In genomic region chr3L:871713-872112, dm6 we compare ENCODE assay signal across 1 fruit fly cellular context.
TF ChIP-seq lines count a peak whose summit lies in the region.

Usp10 (plus strand) TSS chr3L:871899.

TF ChIP-seq in whole organism, embryonic, 481 proteins besides CTCF, POLR2A, EP300 and RAD21 (continued from another document):
- TF ChIP-seq CG4328 (GFP tag; optimal IDR thresholded peaks at IDR 0.05; lab: Kevin White, UChicago) (no peak), CG30431 (GFP tag; optimal IDR thresholded peaks at IDR 0.05; lab: Kevin White, UChicago) (no peak), rib (GFP tag; IDR thresholded peaks at IDR 0.05; lab: Robert Waterston, UW) (no peak), pb (GFP tag; optimal IDR thresholded peaks at IDR 0.05; lab: Kevin White, UChicago) (no peak), CG1529 (GFP tag; optimal IDR thresholded peaks at IDR 0.05; lab: Kevin White, UChicago) (no peak), slbo (GFP tag; IDR thresholded peaks at IDR 0.05; lab: Robert Waterston, UW) (no peak), ap (GFP tag; IDR thresholded peaks at IDR 0.05; lab: Robert Waterston, UW) (no peak), CG9932 (GFP tag; IDR thresholded peaks at IDR 0.05; lab: Robert Waterston, UW) (no peak), bab2 (GFP tag; optimal IDR thresholded peaks at IDR 0.05; lab: Kevin White, UChicago) (no peak), gfzf (GFP tag; optimal IDR thresholded peaks at IDR 0.05; lab: Kevin White, UChicago) (peak; percentile 26), Dek (tag; optimal IDR thresholded peaks at IDR 0.05; lab: Kevin White, UChicago) (no peak), cas (GFP tag; IDR thresholded peaks at IDR 0.05; lab: Robert Waterston, UW) (no peak), Nf-YB (GFP tag; optimal IDR thresholded peaks at IDR 0.05; lab: Kevin White, UChicago) (no peak), bcd (GFP tag; optimal IDR thresholded peaks at IDR 0.05; lab: Kevin White, UChicago) (no peak), amos (GFP tag; IDR thresholded peaks at IDR 0.05; lab: Robert Waterston, UW; ENCODE audit: partially characterized antibody) (peak; percentile 88), zfh2 (GFP tag; optimal IDR thresholded peaks at IDR 0.05; lab: Kevin White, UChicago) (no peak), CG1792 (GFP tag; optimal IDR thresholded peaks at IDR 0.05; lab: Kevin White, UChicago) (no peak), CG4404 (GFP tag; IDR thresholded peaks at IDR 0.05; lab: Robert Waterston, UW) (no peak), wek (GFP tag; optimal IDR thresholded peaks at IDR 0.05; lab: Kevin White, UChicago) (no peak), peb (GFP tag; IDR thresholded peaks at IDR 0.05; lab: Robert Waterston, UW) (no peak), CoRest (tag; optimal IDR thresholded peaks at IDR 0.05; lab: Kevin White, UChicago) (no peak), CG17612 (GFP tag; IDR thresholded peaks at IDR 0.05; lab: Robert Waterston, UW) (no peak), Chrac-16 (GFP tag; optimal IDR thresholded peaks at IDR 0.05; lab: Kevin White, UChicago) (no peak), CG1603 (tag; optimal IDR thresholded peaks at IDR 0.05; lab: Kevin White, UChicago) (peak; percentile 78), CG6791 (GFP tag; IDR thresholded peaks at IDR 0.05; lab: Robert Waterston, UW; ENCODE audit: partially characterized antibody) (peak; percentile 87), NC2α (GFP tag; optimal IDR thresholded peaks at IDR 0.05; lab: Kevin White, UChicago) (no peak), Fer2 (tag; optimal IDR thresholded peaks at IDR 0.05; lab: Kevin White, UChicago) (no peak), Atf-2 (GFP tag; optimal IDR thresholded peaks at IDR 0.05; lab: Kevin White, UChicago) (no peak), CG3726 (GFP tag; IDR thresholded peaks at IDR 0.05; lab: Robert Waterston, UW) (no peak), yki (optimal IDR thresholded peaks at IDR 0.05; lab: Kevin White, UChicago) (no peak), CG7357 (GFP tag; IDR thresholded peaks at IDR 0.05; lab: Robert Waterston, UW) (no peak), CG1233 (GFP tag; optimal IDR thresholded peaks at IDR 0.05; lab: Kevin White, UChicago) (no peak), CG12744 (GFP tag; optimal IDR thresholded peaks at IDR 0.05; lab: Kevin White, UChicago) (no peak), CG17361 (GFP tag; IDR thresholded peaks at IDR 0.05; lab: Robert Waterston, UW) (no peak), Trl (optimal IDR thresholded peaks at IDR 0.05; lab: Kevin White, UChicago) (no peak), Trl (GFP tag; optimal IDR thresholded peaks at IDR 0.05; lab: Kevin White, UChicago) (no peak), maf-S (GFP tag; optimal IDR thresholded peaks at IDR 0.05; lab: Kevin White, UChicago) (no peak), Dp (GFP tag; optimal IDR thresholded peaks at IDR 0.05; lab: Kevin White, UChicago) (peak; percentile 98), Asciz (GFP tag; optimal IDR thresholded peaks at IDR 0.05; lab: Kevin White, UChicago) (no peak), pum (GFP tag; optimal IDR thresholded peaks at IDR 0.05; lab: Kevin White, UChicago) (no peak), croc (GFP tag; conservative IDR thresholded peaks at IDR 0.05; lab: Robert Waterston, UW) (no peak), CG11093 (GFP tag; IDR thresholded peaks at IDR 0.05; lab: Robert Waterston, UW) (no peak), CG1024 (GFP tag; IDR thresholded peaks at IDR 0.05; lab: Robert Waterston, UW) (no peak), prd (optimal IDR thresholded peaks at IDR 0.05; lab: Kevin White, UChicago) (no peak), prd (GFP tag; IDR thresholded peaks at IDR 0.05; lab: Robert Waterston, UW) (no peak), CG33213 (GFP tag; optimal IDR thresholded peaks at IDR 0.05; lab: Kevin White, UChicago) (no peak), Jarid2 (GFP tag; optimal IDR thresholded peaks at IDR 0.05; lab: Kevin White, UChicago) (no peak), Mad (GFP tag; optimal IDR thresholded peaks at IDR 0.05; lab: Kevin White, UChicago) (no peak), Kr (GFP tag; optimal IDR thresholded peaks at IDR 0.05; lab: Kevin White, UChicago) (no peak), GATAe (GFP tag; conservative IDR thresholded peaks at IDR 0.05; lab: Robert Waterston, UW) (no peak), gsb (GFP tag; IDR thresholded peaks at IDR 0.05; lab: Robert Waterston, UW) (no peak), stwl (tag; optimal IDR thresholded peaks at IDR 0.05; lab: Kevin White, UChicago) (peak; percentile 46), ttk (GFP tag; IDR thresholded peaks at IDR 0.05; lab: Robert Waterston, UW) (no peak), NK7.1 (GFP tag; optimal IDR thresholded peaks at IDR 0.05; lab: Kevin White, UChicago) (no peak)
